Worm (Caenorhabditis elegans): ENCODE data around the gene glr-1.

glr-1 gene

DNA sequence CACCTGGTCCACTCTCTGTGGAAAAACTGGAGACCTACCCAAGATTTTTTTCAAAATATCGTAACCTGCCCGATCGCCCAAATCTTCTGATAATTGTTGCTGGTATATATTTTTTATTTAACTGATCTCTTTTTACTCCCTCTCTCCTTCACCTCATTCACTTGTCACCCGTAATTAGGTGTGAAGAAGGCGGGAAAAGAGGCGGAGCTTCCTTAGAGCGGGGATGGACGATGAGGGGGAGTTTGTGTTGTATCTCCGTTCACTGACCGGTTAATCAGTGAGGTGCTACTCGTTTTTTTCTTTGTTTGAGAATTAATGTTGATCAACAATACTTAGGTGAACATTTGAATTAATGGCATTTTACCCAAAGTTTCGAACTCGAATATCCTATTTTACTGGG lies 34.0 kb upstream of the glr-1 start, which contains the start of gene ceh-16:
TSS of gene ceh-16 (plus strand) at position 301 of the 400 bp plus-strand sequence.
- TF ChIP-seq nhr-237 (tag; optimal IDR thresholded peaks at IDR 0.05) (no peak), egl-5 (tag; optimal IDR thresholded peaks at IDR 0.05) (no peak), lsy-12 (tag; optimal IDR thresholded peaks at IDR 0.05) (no peak), eor-1 (tag; optimal IDR thresholded peaks at IDR 0.05) (no peak), nhr-23 (tag; optimal IDR thresholded peaks at IDR 0.05) (no peak), zag-1 (tag; optimal IDR thresholded peaks at IDR 0.05) (no peak), mdl-1 (tag; optimal IDR thresholded peaks at IDR 0.05) (no peak)

DNA sequence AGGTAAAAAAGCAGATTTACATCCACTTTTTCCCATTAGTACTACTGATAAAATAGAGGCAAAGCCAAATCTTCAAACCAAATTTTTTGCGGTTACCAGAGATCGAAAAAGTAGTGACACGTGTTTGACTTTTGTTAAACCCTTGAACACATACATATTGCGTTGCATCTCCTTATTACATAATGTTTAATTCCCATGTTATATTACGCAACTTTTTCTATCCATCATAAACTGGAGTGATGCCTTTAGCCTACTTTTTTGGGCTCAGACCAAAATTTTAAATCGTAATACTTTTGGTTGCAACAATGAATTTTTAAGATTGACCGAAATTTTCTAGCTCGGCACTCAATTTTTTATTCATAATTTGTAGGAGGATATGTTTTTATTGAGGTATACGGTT lies 33.5 kb upstream of the glr-1 start:
- TF ChIP-seq pqm-1 (tag; optimal IDR thresholded peaks at IDR 0.05) (no peak), mml-1 (tag; optimal IDR thresholded peaks at IDR 0.05) (no peak), nhr-28 (tag; optimal IDR thresholded peaks at IDR 0.05) (no peak), R02D3.7 (tag; optimal IDR thresholded peaks at IDR 0.05) (no peak), nhr-77 (tag; optimal IDR thresholded peaks at IDR 0.05) (no peak), lin-15B (tag; optimal IDR thresholded peaks at IDR 0.05) (no peak), nhr-237 (tag; optimal IDR thresholded peaks at IDR 0.05) (no peak), unc-39 (tag; optimal IDR thresholded peaks at IDR 0.05) (no peak)

DNA sequence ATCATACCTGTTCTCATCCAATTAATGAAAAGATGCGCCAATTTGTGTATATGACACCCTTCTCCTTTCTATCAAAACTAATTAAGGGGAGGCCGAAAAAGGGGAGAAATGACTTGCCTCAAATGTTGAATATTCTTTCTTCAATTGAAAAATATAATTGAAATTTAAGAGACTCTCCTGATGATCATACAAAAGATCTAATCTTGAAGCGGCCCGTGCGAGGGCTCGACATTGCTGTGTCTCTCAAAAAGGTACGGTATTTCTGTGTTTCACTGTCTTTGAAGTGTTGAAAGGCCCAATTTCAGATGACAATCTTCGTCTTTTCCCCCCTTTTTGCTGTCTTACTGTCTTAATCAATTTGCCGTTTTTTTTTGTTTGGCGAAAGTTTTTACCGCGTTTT lies 32.6 kb upstream of the glr-1 start:
- TF ChIP-seq sea-2 (GFP tag; optimal IDR thresholded peaks at IDR 0.05) (no peak), nhr-28 (tag; optimal IDR thresholded peaks at IDR 0.05) (no peak), nhr-67 (tag; optimal IDR thresholded peaks at IDR 0.05) (no peak), nfya-1 (tag; optimal IDR thresholded peaks at IDR 0.05; ENCODE audit: insufficient read depth) (peak; percentile 87), nhr-23 (tag; optimal IDR thresholded peaks at IDR 0.05) (peak; percentile 30), tbx-2 (tag; optimal IDR thresholded peaks at IDR 0.05) (no peak), unc-62 (GFP tag; optimal IDR thresholded peaks at IDR 0.05) (no peak), snpc-4 (tag; optimal IDR thresholded peaks at IDR 0.05) (no peak), elt-1 (tag; optimal IDR thresholded peaks at IDR 0.05) (peak; percentile 94), nhr-25 (tag; optimal IDR thresholded peaks at IDR 0.05) (peak; percentile 42), egl-27 (tag; optimal IDR thresholded peaks at IDR 0.05) (no peak), fkh-2 (tag; optimal IDR thresholded peaks at IDR 0.05) (no peak), pha-4 (tag; optimal IDR thresholded peaks at IDR 0.05) (no peak), pqm-1 (tag; optimal IDR thresholded peaks at IDR 0.05) (no peak)

DNA sequence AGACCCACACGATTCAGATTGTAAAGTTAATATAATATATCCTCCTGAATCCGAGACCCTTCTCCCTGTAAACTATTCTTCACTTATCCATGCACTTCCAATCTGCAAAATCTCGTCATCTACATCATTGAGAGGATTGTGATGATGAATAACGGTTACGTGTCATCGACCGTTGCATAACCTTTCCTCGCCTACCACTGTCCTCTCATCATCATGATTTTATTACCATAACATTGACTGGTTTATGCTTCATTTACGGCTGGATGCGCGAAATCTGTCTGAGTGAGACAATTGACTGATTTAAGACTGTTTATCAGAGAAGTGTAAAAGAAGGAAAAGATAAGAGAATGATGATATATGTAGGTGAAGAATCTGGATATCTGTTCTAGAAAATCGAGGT lies 31.8 kb upstream of the glr-1 start:
- TF ChIP-seq ZK546.5 (tag; optimal IDR thresholded peaks at IDR 0.05) (no peak), elt-1 (tag; optimal IDR thresholded peaks at IDR 0.05) (no peak), pha-4 (tag; optimal IDR thresholded peaks at IDR 0.05) (no peak), unc-62 (GFP tag; optimal IDR thresholded peaks at IDR 0.05) (no peak), egl-5 (tag; optimal IDR thresholded peaks at IDR 0.05) (no peak), mdl-1 (tag; optimal IDR thresholded peaks at IDR 0.05) (no peak), R02D3.7 (tag; optimal IDR thresholded peaks at IDR 0.05) (no peak), aly-2 (tag; optimal IDR thresholded peaks at IDR 0.05) (no peak), nhr-11 (tag; optimal IDR thresholded peaks at IDR 0.05) (no peak)

DNA sequence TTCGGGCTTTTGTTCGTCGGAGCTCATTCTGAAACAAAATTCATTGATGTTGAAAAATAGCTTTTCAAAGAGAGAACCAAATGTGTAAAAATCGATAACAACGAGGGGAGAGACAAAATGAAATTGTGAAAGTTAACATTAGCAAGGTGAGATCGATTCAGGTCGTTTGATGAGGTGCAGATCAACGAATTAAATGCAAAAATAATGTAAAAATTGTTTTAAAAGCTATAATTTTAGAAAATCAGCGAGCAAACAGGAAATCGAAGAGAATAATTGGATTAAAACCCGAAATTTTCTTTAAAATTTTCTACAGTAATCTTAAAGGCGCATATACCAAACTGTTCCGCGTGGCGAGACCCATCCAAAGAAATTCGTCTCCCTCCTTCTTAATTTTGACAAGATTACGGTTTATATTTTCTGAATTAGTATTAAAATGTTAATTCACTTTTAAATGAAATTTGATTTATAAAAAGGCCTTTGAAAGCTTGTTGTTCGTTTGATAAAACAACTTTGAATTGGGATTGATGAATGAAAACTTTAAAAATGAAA lies 30.0 kb upstream of the glr-1 start, which contains the start of gene C13G5.2:
TSS of gene C13G5.2 (minus strand) at position 51 of the 549 bp plus-strand sequence.
- TF ChIP-seq tbx-2 (tag; optimal IDR thresholded peaks at IDR 0.05) (no peak), pqm-1 (tag; optimal IDR thresholded peaks at IDR 0.05) (no peak), nhr-12 (tag; optimal IDR thresholded peaks at IDR 0.05) (no peak), daf-12 (tag; optimal IDR thresholded peaks at IDR 0.05) (no peak), elt-1 (tag; optimal IDR thresholded peaks at IDR 0.05) (no peak), fkh-10 (GFP tag; optimal IDR thresholded peaks at IDR 0.05) (no peak), zag-1 (tag; optimal IDR thresholded peaks at IDR 0.05) (no peak), ceh-28 (tag; optimal IDR thresholded peaks at IDR 0.05) (no peak), nhr-77 (tag; optimal IDR thresholded peaks at IDR 0.05) (no peak), egl-5 (tag; optimal IDR thresholded peaks at IDR 0.05) (no peak), nhr-28 (tag; optimal IDR thresholded peaks at IDR 0.05) (no peak), pha-4 (tag; optimal IDR thresholded peaks at IDR 0.05) (no peak), unc-62 (GFP tag; optimal IDR thresholded peaks at IDR 0.05) (no peak), fkh-2 (tag; optimal IDR thresholded peaks at IDR 0.05) (no peak)

DNA sequence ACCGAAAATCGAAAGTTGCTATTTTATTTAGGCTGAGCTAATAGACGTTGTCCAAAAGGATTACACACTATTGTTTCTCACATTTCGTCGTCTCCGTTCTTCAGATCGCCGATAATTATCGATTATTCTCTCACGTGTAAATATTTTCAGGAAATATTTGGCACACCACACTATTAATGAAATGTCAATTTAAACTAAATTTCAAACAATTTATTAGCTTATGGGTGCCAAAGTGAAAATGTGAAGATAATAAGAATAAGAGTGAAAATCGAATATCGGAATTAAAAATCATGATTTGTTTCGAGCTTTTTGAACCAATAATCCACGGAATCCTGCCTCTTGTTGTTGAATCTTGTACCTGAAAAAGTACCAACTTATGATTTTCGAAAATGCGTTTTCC lies 28.1 kb upstream of the glr-1 start, which contains the start of gene C06E1.11:
TSS of gene C06E1.11 (minus strand) at position 101 of the 400 bp plus-strand sequence.
- no peak for TF ChIP-seq hmg-11 (tag; optimal IDR thresholded peaks at IDR 0.05)
- TF ChIP-seq pha-4 (tag; optimal IDR thresholded peaks at IDR 0.05): no peak
- TF ChIP-seq daf-12 (tag; optimal IDR thresholded peaks at IDR 0.05): no peak
- TF ChIP-seq R02D3.7 (tag; optimal IDR thresholded peaks at IDR 0.05): no peak
- TF ChIP-seq skn-1 (tag; optimal IDR thresholded peaks at IDR 0.05): no peak
- TF ChIP-seq nhr-25 (tag; optimal IDR thresholded peaks at IDR 0.05): no peak
- TF ChIP-seq nhr-43 (tag; optimal IDR thresholded peaks at IDR 0.05; ENCODE audit: poor library complexity, severe bottlenecking): no peak
- no peak for TF ChIP-seq elt-2 (tag; optimal IDR thresholded peaks at IDR 0.05)
- TF ChIP-seq ceh-82 (tag; optimal IDR thresholded peaks at IDR 0.05): no peak
- no peak for TF ChIP-seq snpc-4 (tag; optimal IDR thresholded peaks at IDR 0.05)
- TF ChIP-seq mml-1 (tag; optimal IDR thresholded peaks at IDR 0.05): no peak
- no peak for TF ChIP-seq ama-1 (optimal IDR thresholded peaks at IDR 0.05)
- no peak for TF ChIP-seq elt-3 (tag; optimal IDR thresholded peaks at IDR 0.05)
- no peak for TF ChIP-seq nhr-76 (tag; optimal IDR thresholded peaks at IDR 0.05)
- TF ChIP-seq elt-1 (tag; optimal IDR thresholded peaks at IDR 0.05): no peak
- TF ChIP-seq ceh-28 (tag; optimal IDR thresholded peaks at IDR 0.05): no peak
- no peak for TF ChIP-seq ztf-11 (tag; optimal IDR thresholded peaks at IDR 0.05)
- TF ChIP-seq fkh-2 (tag; optimal IDR thresholded peaks at IDR 0.05): no peak
- no peak for TF ChIP-seq nhr-77 (tag; optimal IDR thresholded peaks at IDR 0.05)
- TF ChIP-seq ceh-9 (tag; optimal IDR thresholded peaks at IDR 0.05): no peak
